Fruit fly (Drosophila melanogaster): Measurements from ENCODE around the gene RpL9.

dm6 chr2L:11016695-11017094 is 12.7 kb upstream of the RpL9 start, which contains the start of gene CG14913:
- TF ChIP-seq Gug (GFP tag; IDR thresholded peaks at IDR 0.05) (no peak), dac (GFP tag; optimal IDR thresholded peaks at IDR 0.05) (no peak), fkh (GFP tag; optimal IDR thresholded peaks at IDR 0.05) (no peak), CG16779 (tag; optimal IDR thresholded peaks at IDR 0.05) (no peak), CG11294 (GFP tag; IDR thresholded peaks at IDR 0.05) (no peak), CG3032 (tag; optimal IDR thresholded peaks at IDR 0.05) (no peak), CG7368 (GFP tag; optimal IDR thresholded peaks at IDR 0.05) (no peak), CG9139 (GFP tag; optimal IDR thresholded peaks at IDR 0.05) (no peak), Eip93F (GFP tag; optimal IDR thresholded peaks at IDR 0.05) (no peak), fd59A (GFP tag; optimal IDR thresholded peaks at IDR 0.05) (no peak)
